Worm (Caenorhabditis elegans): ENCODE data around the gene cec-7.

DNA sequence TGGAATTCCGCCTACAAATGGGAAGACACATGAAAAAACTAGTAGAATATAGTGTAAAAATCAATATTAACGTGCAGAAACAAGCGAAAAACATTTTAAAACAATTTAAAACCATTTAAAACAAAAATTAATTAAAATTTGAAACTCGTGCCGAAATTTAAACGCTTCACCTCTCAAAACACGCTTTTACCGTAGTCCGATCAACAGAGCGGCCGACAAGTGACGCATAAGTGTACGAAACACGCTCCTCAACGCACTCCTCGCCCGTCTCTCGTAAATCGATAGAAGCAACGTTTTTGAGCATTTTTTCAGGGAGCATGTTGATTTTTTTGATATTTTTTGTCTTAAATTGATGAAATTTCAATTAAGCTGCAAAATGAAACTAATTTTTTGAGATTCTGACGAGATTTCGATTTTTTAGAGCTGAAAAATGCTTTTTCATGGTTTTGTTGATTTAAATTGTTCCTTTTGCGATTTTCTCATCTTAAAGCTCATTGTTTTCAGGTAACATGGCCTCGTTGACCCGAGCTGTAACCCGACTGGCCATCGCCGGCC, 27.7 kb upstream of the cec-7 start, which contains the start of gene cox-5A:
- TF ChIP-seq ccch-3 (GFP tag; optimal IDR thresholded peaks at IDR 0.05) (no peak), Y53F4B.3 (GFP tag; IDR thresholded peaks at IDR 0.05) (peak; percentile 47; the same call in 1 of the 2 replicates), ekl-4 (GFP tag; IDR thresholded peaks at IDR 0.05) (peak; percentile 99), attf-5 (GFP tag; optimal IDR thresholded peaks at IDR 0.05) (peak; percentile 99), ztf-28 (GFP tag; IDR thresholded peaks at IDR 0.05) (peak; percentile 74), tbp1 (GFP tag; optimal IDR thresholded peaks at IDR 0.05) (peak; percentile 80), T07F8.4 (tag; optimal IDR thresholded peaks at IDR 0.05) (peak; percentile 62), ceh-40 (GFP tag; IDR thresholded peaks at IDR 0.05) (0 out of 2 replicates have a peak, but pooled peaks have one; percentile 69), F52B5.7 (tag; optimal IDR thresholded peaks at IDR 0.05) (peak; percentile 88), B0336.3 (GFP tag; IDR thresholded peaks at IDR 0.05) (peak; percentile 99), dpl-1 (GFP tag; optimal IDR thresholded peaks at IDR 0.05) (peak; percentile 99)
